Fruit fly (Drosophila melanogaster) whole organism, prepupa: ENCODE data around the gene Chrac-14.

Experiments used
- Blimp-1 ChIP-seq: fragments of 200-800 bp; sonication (Bioruptor generic); optimal IDR thresholded peaks from 3 replicates; lab custom pipeline; 2017; ENCODE audit warnings: missing biosample characterization, missing genetic modification characterization, mild to moderate bottlenecking, moderate library complexity, missing genetic modification reagents
- CG10631 ChIP-seq: fragments of 200-800 bp; sonication (Bioruptor generic); optimal IDR thresholded peaks from 2 replicates; lab custom pipeline; 2016; ENCODE audit warnings: missing biosample characterization, missing genetic modification characterization
- CG11294 ChIP-seq: fragments of 200-800 bp; sonication (Bioruptor generic); IDR thresholded peaks from 2 replicates; pipeline ENCODE4 v1.3.6; 2022; ENCODE audit warnings: missing biosample characterization, missing genetic modification characterization
- CG11762 ChIP-seq: fragments of 200-800 bp; sonication (Bioruptor generic); optimal IDR thresholded peaks from 3 replicates; lab custom pipeline; 2016; ENCODE audit warnings: missing biosample characterization, missing genetic modification characterization; ENCODE audit not compliant: insufficient read depth
- CG15336 ChIP-seq: fragments of 200-800 bp; sonication (Bioruptor generic); IDR thresholded peaks from 2 replicates; pipeline ENCODE4 v1.3.6; 2022; ENCODE audit warnings: missing biosample characterization, missing genetic modification characterization
- CG3032 ChIP-seq: fragments of 200-800 bp; optimal IDR thresholded peaks from 2 replicates; lab custom pipeline; 2019; ENCODE audit warnings: missing biosample characterization, mild to moderate bottlenecking, missing genetic modification characterization, moderate library complexity
- CG31627 ChIP-seq: fragments of 200-800 bp; sonication (Bioruptor generic); optimal IDR thresholded peaks from 3 replicates; lab custom pipeline; 2016; ENCODE audit warnings: missing biosample characterization, missing genetic modification characterization
- CG32006 ChIP-seq: fragments of 200-800 bp; sonication (Bioruptor generic); optimal IDR thresholded peaks from 3 replicates; lab custom pipeline; 2017; ENCODE audit warnings: missing biosample characterization, mild to moderate bottlenecking, missing genetic modification characterization
- CG34406 ChIP-seq: fragments of 200-800 bp; sonication (Bioruptor generic); optimal IDR thresholded peaks from 3 replicates; lab custom pipeline; 2016; ENCODE audit warnings: missing biosample characterization, missing genetic modification characterization
- CG3919 ChIP-seq: fragments of 200-800 bp; sonication (Bioruptor generic); optimal IDR thresholded peaks from 3 replicates; lab custom pipeline; 2016; ENCODE audit warnings: missing biosample characterization, missing genetic modification characterization
- CG4318 ChIP-seq: fragments of 200-800 bp; sonication (Bioruptor generic); optimal IDR thresholded peaks from 3 replicates; lab custom pipeline; 2017; ENCODE audit warnings: missing biosample characterization, mild to moderate bottlenecking, missing genetic modification characterization
- CG6163 ChIP-seq: fragments of 200-800 bp; sonication (Bioruptor generic); IDR thresholded peaks from 3 replicates; pipeline ENCODE4 v1.3.6; 2022; ENCODE audit warnings: missing biosample characterization, missing genetic modification characterization
- CG6792 ChIP-seq: fragments of 200-800 bp; sonication (Bioruptor generic); optimal IDR thresholded peaks from 3 replicates; lab custom pipeline; 2016; ENCODE audit warnings: missing biosample characterization, missing genetic modification characterization
- CG6808 ChIP-seq: fragments of 200-800 bp; sonication (Bioruptor generic); optimal IDR thresholded peaks from 3 replicates; lab custom pipeline; 2017; ENCODE audit warnings: missing biosample characterization, missing genetic modification characterization, mild to moderate bottlenecking, moderate library complexity, missing genetic modification reagents
- CG6854 ChIP-seq: fragments of 200-800 bp; sonication (Bioruptor generic); optimal IDR thresholded peaks from 2 replicates; lab custom pipeline; 2017; ENCODE audit warnings: missing biosample characterization, mild to moderate bottlenecking, missing genetic modification characterization
- CG7368 ChIP-seq: fragments of 200-800 bp; sonication (Bioruptor generic); optimal IDR thresholded peaks from 3 replicates; lab custom pipeline; 2016; ENCODE audit warnings: missing biosample characterization, missing genetic modification characterization
- CG8119 ChIP-seq: fragments of 200-800 bp; sonication (Bioruptor generic); IDR thresholded peaks from 3 replicates; pipeline ENCODE4 v1.3.6; 2022; ENCODE audit warnings: missing biosample characterization, missing genetic modification characterization
- CG8632 ChIP-seq: fragments of 200-800 bp; sonication (Bioruptor generic); optimal IDR thresholded peaks from 3 replicates; lab custom pipeline; 2016; ENCODE audit warnings: missing biosample characterization, missing genetic modification characterization
- Eip75B ChIP-seq: fragments of 200-800 bp; sonication (Bioruptor generic); optimal IDR thresholded peaks from 3 replicates; lab custom pipeline; 2016; ENCODE audit warnings: missing biosample characterization, missing genetic modification characterization
- Eip78C ChIP-seq: fragments of 200-800 bp; sonication (Bioruptor generic); peaks from one replicate; lab custom pipeline; 2016; ENCODE audit warnings: missing biosample characterization, missing genetic modification characterization
- Ets21C ChIP-seq: fragments of 200-800 bp; sonication (Bioruptor generic); optimal IDR thresholded peaks from 3 replicates; lab custom pipeline; 2016; ENCODE audit warnings: missing biosample characterization, missing genetic modification characterization
- Ets96B ChIP-seq: fragments of 200-800 bp; optimal IDR thresholded peaks from 2 replicates; lab custom pipeline; 2019; ENCODE audit warnings: missing biosample characterization, mild to moderate bottlenecking, missing genetic modification characterization, moderate library complexity
- Hr38 ChIP-seq: sonication (Bioruptor generic); optimal IDR thresholded peaks from 2 replicates; lab custom pipeline; 2016; ENCODE audit warnings: missing biosample characterization, missing genetic modification characterization
- Hr4 ChIP-seq: fragments of 200-800 bp; sonication (Bioruptor generic); optimal IDR thresholded peaks from 3 replicates; lab custom pipeline; 2016; ENCODE audit warnings: missing biosample characterization, missing genetic modification characterization
- Met ChIP-seq: fragments of 200-800 bp; sonication (Bioruptor generic); optimal IDR thresholded peaks from 3 replicates; lab custom pipeline; 2016; ENCODE audit warnings: missing biosample characterization, missing genetic modification characterization
- Smox ChIP-seq: fragments of 200-800 bp; sonication (Bioruptor generic); optimal IDR thresholded peaks from 3 replicates; lab custom pipeline; 2016; ENCODE audit warnings: missing biosample characterization, missing genetic modification characterization
- Sox102F ChIP-seq: fragments of 200-800 bp; sonication (Bioruptor generic); optimal IDR thresholded peaks from 2 replicates; lab custom pipeline; 2016; ENCODE audit warnings: missing biosample characterization, mild to moderate bottlenecking, missing genetic modification characterization
- Sox14 ChIP-seq: fragments of 200-800 bp; sonication (Bioruptor generic); optimal IDR thresholded peaks from 3 replicates; lab custom pipeline; 2016; ENCODE audit warnings: missing biosample characterization, missing genetic modification characterization
- achi ChIP-seq: fragments of 200-800 bp; sonication (Bioruptor generic); optimal IDR thresholded peaks from 3 replicates; lab custom pipeline; 2016; ENCODE audit warnings: missing biosample characterization, missing genetic modification characterization
- cyc ChIP-seq: fragments of 200-800 bp; sonication (Bioruptor generic); optimal IDR thresholded peaks from 3 replicates; lab custom pipeline; 2016; ENCODE audit warnings: missing biosample characterization, missing genetic modification characterization
- dac ChIP-seq: fragments of 200-800 bp; sonication (Bioruptor generic); optimal IDR thresholded peaks from 2 replicates; lab custom pipeline; 2017; ENCODE audit warnings: missing biosample characterization, mild to moderate bottlenecking, missing genetic modification characterization
- dsx ChIP-seq: fragments of 200-800 bp; optimal IDR thresholded peaks from 3 replicates; lab custom pipeline; 2019; ENCODE audit warnings: missing biosample characterization, mild to moderate bottlenecking, missing genetic modification characterization, moderate library complexity; ENCODE audit not compliant: poor library complexity, severe bottlenecking
- esn ChIP-seq: fragments of 200-800 bp; sonication (Bioruptor generic); optimal IDR thresholded peaks from 2 replicates; lab custom pipeline; 2016; ENCODE audit warnings: missing biosample characterization, mild to moderate bottlenecking, missing genetic modification characterization, moderate library complexity
- fd59A ChIP-seq: fragments of 200-800 bp; sonication (Bioruptor generic); optimal IDR thresholded peaks from 2 replicates; lab custom pipeline; 2017; ENCODE audit warnings: missing biosample characterization, mild to moderate bottlenecking, missing genetic modification characterization, missing genetic modification reagents
- fkh ChIP-seq: fragments of 200-800 bp; sonication (Bioruptor generic); optimal IDR thresholded peaks from 3 replicates; lab custom pipeline; 2017; ENCODE audit warnings: missing biosample characterization, mild to moderate bottlenecking, missing genetic modification characterization, moderate library complexity
- lz ChIP-seq: fragments of 200-800 bp; sonication (Bioruptor generic); optimal IDR thresholded peaks from 3 replicates; lab custom pipeline; 2016; ENCODE audit warnings: missing biosample characterization, missing genetic modification characterization
- net ChIP-seq: fragments of 200-800 bp; sonication (Bioruptor generic); optimal IDR thresholded peaks from 3 replicates; lab custom pipeline; 2016; ENCODE audit warnings: missing biosample characterization, missing genetic modification characterization
- ss ChIP-seq, 2 experiments: fragments of 200-800 bp; sonication (Bioruptor generic); optimal IDR thresholded peaks; 2 replicates in 1 of 2; 3 replicates in 1 of 2; lab custom pipeline; 2017 to 2018; ENCODE audit warnings: mild to moderate bottlenecking in 2 of 2, missing biosample characterization in 2 of 2, missing genetic modification characterization in 2 of 2, moderate library complexity in 1 of 2
- svp ChIP-seq: fragments of 200-800 bp; sonication (Bioruptor generic); peaks from one replicate; lab custom pipeline; 2016; ENCODE audit warnings: missing biosample characterization, missing genetic modification characterization
- topi ChIP-seq: fragments of 200-800 bp; sonication (Bioruptor generic); optimal IDR thresholded peaks from 3 replicates; lab custom pipeline; 2016; ENCODE audit warnings: missing biosample characterization, missing genetic modification characterization
- vri ChIP-seq: fragments of 200-800 bp; sonication (Bioruptor generic); optimal IDR thresholded peaks from 3 replicates; lab custom pipeline; 2016; ENCODE audit warnings: missing biosample characterization, mild to moderate bottlenecking, missing genetic modification characterization

The Chrac-14 gene

dm6 chr2L:8414887-8415883 is 22.0 kb upstream of the Chrac-14 start, which contains the start of the genes CG13398 and Akap200:
TSS of gene CG13398 (minus strand) at chr2L:8415256.
TSS of gene Akap200 (plus strand) at chr2L:8415690.
- TF ChIP-seq esn (peak; percentile 71), svp (GFP tag; lab: Kevin White, UChicago) (peak; percentile 84), Blimp-1 (GFP tag; lab: Kevin White, UChicago) (no peak), CG6163 (GFP tag; lab: Robert Waterston, UW) (peak; percentile 68; the same call in 1 of the 3 replicates), topi (GFP tag; lab: Kevin White, UChicago) (peak; percentile 24), Sox102F (GFP tag; lab: Kevin White, UChicago) (peak; percentile 35), CG7368 (peak; percentile 25), CG8632 (GFP tag; lab: Kevin White, UChicago) (peak; percentile 34), Met (GFP tag; lab: Kevin White, UChicago) (peak; percentile 38), CG34406 (GFP tag; lab: Kevin White, UChicago) (peak; percentile 53), CG8119 (GFP tag; lab: Robert Waterston, UW) (peak; percentile 55; the same call in 1 of the 3 replicates), cyc (GFP tag; lab: Kevin White, UChicago) (peak; percentile 27), Eip75B (GFP tag; lab: Kevin White, UChicago) (peak; percentile 30), Eip78C (GFP tag; lab: Kevin White, UChicago) (peak; percentile 76), CG6808 (peak; percentile 39), Ets96B (tag; lab: Kevin White, UChicago) (peak; percentile 25), CG11294 (no peak; the same call in 1 of the 2 replicates), fkh (GFP tag; lab: Kevin White, UChicago) (peak; percentile 78), Hr4 (GFP tag; lab: Kevin White, UChicago) (peak; percentile 48), net (GFP tag; lab: Kevin White, UChicago) (peak; percentile 46), Ets21C (peak; percentile 12), ss (GFP tag; optimal IDR thresholded peaks at IDR 0.05; lab: Kevin White, UChicago) (peak; percentile 6 to 45), vri (GFP tag; lab: Kevin White, UChicago) (peak; percentile 58), CG6792 (GFP tag; lab: Kevin White, UChicago) (peak; percentile 7), CG15336 (GFP tag; lab: Robert Waterston, UW) (no peak; the same call in 1 of the 2 replicates), CG32006 (GFP tag; lab: Kevin White, UChicago) (no peak), dsx (GFP tag; lab: Kevin White, UChicago) (peak; percentile 2), CG11762 (GFP tag; lab: Kevin White, UChicago) (no peak), CG3032 (tag; lab: Kevin White, UChicago) (peak; percentile 48), achi (peak; percentile 52), CG31627 (GFP tag; lab: Kevin White, UChicago) (peak; percentile 47), CG6854 (peak; percentile 41), lz (GFP tag; lab: Kevin White, UChicago) (peak; percentile 22), Hr38 (GFP tag; lab: Kevin White, UChicago) (no peak), Sox14 (GFP tag; lab: Kevin White, UChicago) (no peak), fd59A (GFP tag; lab: Kevin White, UChicago) (no peak), CG10631 (peak; percentile 64), CG3919 (GFP tag; lab: Kevin White, UChicago) (peak; percentile 18), CG4318 (GFP tag; lab: Kevin White, UChicago) (no peak), Smox (no peak), dac (GFP tag; lab: Kevin White, UChicago) (no peak)
